Worm (Caenorhabditis elegans): ENCODE results near the gene C25G4.3.

The C25G4.3 gene

ce11 chrIV:12427687-12428284 is 17.9 kb downstream of the C25G4.3 start (continued):
- TF ChIP-seq php-3 (GFP tag; IDR thresholded peaks at IDR 0.05) (0 out of 2 replicates have a peak, but pooled peaks have one; percentile 13), Y105C5A.15 (GFP tag; IDR thresholded peaks at IDR 0.05) (no peak), dve-1 (tag; optimal IDR thresholded peaks at IDR 0.05; ENCODE audit: insufficient read depth) (no peak), hmg-1.1 (GFP tag; IDR thresholded peaks at IDR 0.05) (no peak), zfp-2 (tag; optimal IDR thresholded peaks at IDR 0.05) (no peak), nhr-11 (tag; optimal IDR thresholded peaks at IDR 0.05) (no peak), zip-2 (tag; optimal IDR thresholded peaks at IDR 0.05) (no peak)

- TF ChIP-seq nhr-11 (tag; optimal IDR thresholded peaks at IDR 0.05) (no peak), spr-3 (GFP tag; optimal IDR thresholded peaks at IDR 0.05) (no peak), Y105C5A.15 (GFP tag; IDR thresholded peaks at IDR 0.05) (no peak), mxl-3 (GFP tag; optimal IDR thresholded peaks at IDR 0.05) (no peak), saeg-2 (GFP tag; IDR thresholded peaks at IDR 0.05) (no peak), gei-8 (GFP tag; optimal IDR thresholded peaks at IDR 0.05) (no peak), Y75B8A.6 (GFP tag; IDR thresholded peaks at IDR 0.05) (no peak), F44E2.7 (GFP tag; IDR thresholded peaks at IDR 0.05) (no peak), aha-1 (tag) (peak; percentile 93), ceh-82 (tag; optimal IDR thresholded peaks at IDR 0.05) (no peak), zip-2 (tag; optimal IDR thresholded peaks at IDR 0.05) (no peak), nhr-102 (tag; optimal IDR thresholded peaks at IDR 0.05) (no peak), ceh-20 (GFP tag; IDR thresholded peaks at IDR 0.05) (peak; percentile 76), set-16 (GFP tag; IDR thresholded peaks at IDR 0.05) (no peak), cey-2 (tag; optimal IDR thresholded peaks at IDR 0.05; ENCODE audit: borderline replicate concordance, insufficient read depth) (no peak), R02D3.7 (tag; optimal IDR thresholded peaks at IDR 0.05) (no peak), fkh-10 (GFP tag; optimal IDR thresholded peaks at IDR 0.05) (no peak), zip-11 (GFP tag; IDR thresholded peaks at IDR 0.05) (no peak), zfp-2 (tag; optimal IDR thresholded peaks at IDR 0.05) (no peak), D1046.2 (GFP tag; IDR thresholded peaks at IDR 0.05) (no peak), hmg-1.1 (GFP tag; IDR thresholded peaks at IDR 0.05) (no peak), hlh-30 (tag; optimal IDR thresholded peaks at IDR 0.05; ENCODE audit: insufficient read depth) (peak; percentile 53), mdt-29 (GFP tag; IDR thresholded peaks at IDR 0.05) (0 out of 2 replicates have a peak, but pooled peaks have one; percentile 11), daf-12 (tag; optimal IDR thresholded peaks at IDR 0.05) (no peak), vab-7 (GFP tag; IDR thresholded peaks at IDR 0.05) (0 out of 2 replicates have a peak, but pooled peaks have one; percentile 45), egl-43 (GFP tag; IDR thresholded peaks at IDR 0.05) (no peak), ceh-44 (GFP tag; IDR thresholded peaks at IDR 0.05) (no peak), lin-38 (GFP tag; IDR thresholded peaks at IDR 0.05) (no peak), lin-39 (tag; optimal IDR thresholded peaks at IDR 0.05) (no peak), unc-62 (GFP tag; optimal IDR thresholded peaks at IDR 0.05 in 1 of 2) (peak in 1 of 2 experiments; percentile 97), unc-62 (tag; optimal IDR thresholded peaks at IDR 0.05) (no peak), nhr-6 (tag; optimal IDR thresholded peaks at IDR 0.05) (no peak), zag-1 (tag; optimal IDR thresholded peaks at IDR 0.05) (no peak), mep-1 (tag; optimal IDR thresholded peaks at IDR 0.05) (peak; percentile 9), T20F7.1 (GFP tag; optimal IDR thresholded peaks at IDR 0.05) (no peak), skn-1 (tag; optimal IDR thresholded peaks at IDR 0.05) (no peak), lir-3 (tag; optimal IDR thresholded peaks at IDR 0.05) (no peak), madf-5 (GFP tag; IDR thresholded peaks at IDR 0.05) (no peak), dmd-9 (GFP tag; IDR thresholded peaks at IDR 0.05) (no peak), mxl-2 (GFP tag; conservative IDR thresholded peaks at IDR 0.05) (no peak), nhr-77 (tag; optimal IDR thresholded peaks at IDR 0.05) (no peak), pha-4 (GFP tag; IDR thresholded peaks at IDR 0.05) (no peak), pha-4 (tag; optimal IDR thresholded peaks at IDR 0.05) (no peak), F37D6.2 (tag; optimal IDR thresholded peaks at IDR 0.05) (no peak), ZK546.5 (tag; optimal IDR thresholded peaks at IDR 0.05) (no peak), ctbp-1 (GFP tag; IDR thresholded peaks at IDR 0.05) (no peak), dpl-1 (GFP tag; optimal IDR thresholded peaks at IDR 0.05) (no peak)
These were observed 20.1 kb downstream of the C25G4.3 start for ce11 chrIV:12425595-12425994.
